Worm (Caenorhabditis elegans): ENCODE measurements around the gene vit-1.

- TF ChIP-seq snpc-4 (tag; optimal IDR thresholded peaks at IDR 0.05): no peak
- TF ChIP-seq mab-5 (tag; optimal IDR thresholded peaks at IDR 0.05): no peak
- TF ChIP-seq nhr-129 (tag; optimal IDR thresholded peaks at IDR 0.05): no peak
These were observed 17.0 kb upstream of the vit-1 start, which contains the start of gene K09F5.4 for ce11 chrX:7710643-7711042.

All from whole organism, L2 larva.